Worm (Caenorhabditis elegans) whole organism, mixed stage, embryonic: Measurements from ENCODE around the gene nceh-1.

ENCODE experiments used
- blmp-1 ChIP-seq: fragments of 150-350 bp; optimal IDR thresholded peaks from 2 replicates; lab custom pipeline; 2014; ENCODE audit warnings: missing biosample characterization, missing genetic modification characterization
- ceh-83 ChIP-seq: fragments of 200-800 bp; sonication (Bioruptor generic); optimal IDR thresholded peaks from 2 replicates; lab custom pipeline; 2018; ENCODE audit warnings: mild to moderate bottlenecking, missing genetic modification characterization, missing compliant biosample characterization
- ces-1 ChIP-seq: fragments of 150-350 bp; optimal IDR thresholded peaks from 2 replicates; lab custom pipeline; 2014; ENCODE audit warnings: missing biosample characterization, missing genetic modification reagents, missing genetic modification characterization
- cnd-1 ChIP-seq: fragments of 200-800 bp; sonication (Bioruptor generic); optimal IDR thresholded peaks from 2 replicates; lab custom pipeline; 2018; ENCODE audit warnings: mild to moderate bottlenecking, missing genetic modification characterization, missing compliant biosample characterization
- elt-3 ChIP-seq: fragments of 150-350 bp; optimal IDR thresholded peaks from 2 replicates; lab custom pipeline; 2014; ENCODE audit warnings: missing biosample characterization, missing genetic modification characterization
- hlh-1 ChIP-seq: fragments of 150-350 bp; optimal IDR thresholded peaks from 2 replicates; lab custom pipeline; 2014; ENCODE audit warnings: missing biosample characterization, missing genetic modification reagents, missing genetic modification characterization
- nhr-237 ChIP-seq: fragments of 150-350 bp; optimal IDR thresholded peaks from 2 replicates; lab custom pipeline; 2014; ENCODE audit warnings: missing biosample characterization, missing genetic modification characterization
- nhr-28 ChIP-seq: fragments of 150-350 bp; optimal IDR thresholded peaks from 2 replicates; lab custom pipeline; 2014; ENCODE audit warnings: missing biosample characterization, missing genetic modification characterization
- pha-4 ChIP-seq: fragments of 150-350 bp; optimal IDR thresholded peaks from 2 replicates; lab custom pipeline; 2018; ENCODE audit warnings: missing biosample characterization, missing genetic modification reagents, missing genetic modification characterization
- sem-2 ChIP-seq: fragments of 200-800 bp; sonication (Bioruptor generic); optimal IDR thresholded peaks from 2 replicates; lab custom pipeline; 2018; ENCODE audit warnings: mild to moderate bottlenecking, missing genetic modification characterization, missing compliant biosample characterization
- unc-39 ChIP-seq: fragments of 150-350 bp; optimal IDR thresholded peaks from 2 replicates; lab custom pipeline; 2014; ENCODE audit warnings: missing biosample characterization, missing genetic modification characterization
- zip-8 ChIP-seq: fragments of 150-350 bp; optimal IDR thresholded peaks from 2 replicates; lab custom pipeline; 2014; ENCODE audit warnings: missing biosample characterization, missing genetic modification characterization
- ztf-11 ChIP-seq: fragments of 150-350 bp; optimal IDR thresholded peaks from 2 replicates; lab custom pipeline; 2014; ENCODE audit warnings: missing biosample characterization, missing genetic modification characterization

DNA sequence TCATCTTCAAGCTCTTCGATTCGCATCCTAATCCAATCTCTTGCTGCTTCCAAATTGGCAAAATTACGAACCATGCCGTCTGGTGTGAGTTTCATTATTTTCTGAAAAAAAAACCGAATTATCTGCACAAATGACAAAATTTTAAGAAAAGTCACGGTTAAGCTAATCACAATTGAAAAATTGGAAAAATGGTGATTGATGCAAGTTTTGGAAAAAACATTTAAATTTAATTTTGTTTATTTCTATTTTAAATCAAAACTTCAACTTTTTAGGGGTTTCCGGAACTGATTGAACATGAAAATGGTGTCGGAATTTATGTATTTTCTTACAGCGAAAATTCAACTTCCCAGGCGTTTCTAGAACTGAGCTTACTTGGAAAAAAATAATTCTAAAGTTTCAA lies 25.6 kb downstream of the nceh-1 start, which contains the start of gene C25F9.12:
- TF ChIP-seq sem-2 (GFP tag; lab: Kevin White, UChicago) (no peak), hlh-1 (no peak), cnd-1 (no peak), ceh-83 (GFP tag; lab: Kevin White, UChicago) (no peak), nhr-28 (tag; lab: Kevin White, UChicago) (no peak), nhr-237 (no peak), pha-4 (no peak), zip-8 (tag; lab: Kevin White, UChicago) (no peak), unc-39 (no peak), blmp-1 (no peak), ztf-11 (tag; lab: Kevin White, UChicago) (no peak), ces-1 (GFP tag; lab: Kevin White, UChicago) (no peak), elt-3 (no peak)
